Worm (Caenorhabditis elegans) whole organism, L2 larva: ENCODE data around the gene C36E8.4.
A peak's percentile ranks its signal among the peaks of the same experiment; 100 is the strongest.

Experiments
- C34F6.9 ChIP-seq: fragments of 150-350 bp; optimal IDR thresholded peaks from 2 replicates; lab custom pipeline; 2014; ENCODE audit warnings: missing biosample characterization, missing genetic modification characterization
- F13H6.1 ChIP-seq: sonication (generic microtip); optimal IDR thresholded peaks from 2 replicates; lab custom pipeline; 2016; ENCODE audit warnings: missing genetic modification characterization, missing compliant biosample characterization
- R02D3.7 ChIP-seq: fragments of 150-350 bp; optimal IDR thresholded peaks from 2 replicates; lab custom pipeline; 2014; ENCODE audit warnings: missing biosample characterization, missing genetic modification characterization
- Y55F3AM.14 ChIP-seq: fragments of 200-800 bp; sonication (Bioruptor generic); optimal IDR thresholded peaks from 2 replicates; lab custom pipeline; 2018; ENCODE audit warnings: mild to moderate bottlenecking, missing genetic modification characterization, missing compliant biosample characterization
- ZK546.5 ChIP-seq: sonication (generic microtip); optimal IDR thresholded peaks from 2 replicates; lab custom pipeline; 2017; ENCODE audit warnings: missing biosample characterization, missing genetic modification characterization
- alr-1 ChIP-seq: fragments of 150-350 bp; optimal IDR thresholded peaks from 2 replicates; lab custom pipeline; 2014; ENCODE audit warnings: missing biosample characterization, missing genetic modification characterization
- aly-2 ChIP-seq: fragments of 150-350 bp; optimal IDR thresholded peaks from 2 replicates; lab custom pipeline; 2014; ENCODE audit warnings: missing biosample characterization, missing genetic modification characterization
- ama-1 ChIP-seq: fragments of 150-350 bp; optimal IDR thresholded peaks from 2 replicates; lab custom pipeline; 2018; ENCODE audit warnings: inconsistent platforms
- blmp-1 ChIP-seq: sonication (generic microtip); optimal IDR thresholded peaks from 2 replicates; lab custom pipeline; 2017; ENCODE audit warnings: missing genetic modification characterization, mild to moderate bottlenecking, missing compliant biosample characterization, antibody characterized with exemption, moderate library complexity; ENCODE audit not compliant: insufficient read depth
- ceh-16 ChIP-seq: fragments of 150-350 bp; optimal IDR thresholded peaks from 2 replicates; lab custom pipeline; 2014; ENCODE audit warnings: missing biosample characterization, missing genetic modification characterization
- ceh-82 ChIP-seq: fragments of 150-350 bp; optimal IDR thresholded peaks from 2 replicates; lab custom pipeline; 2014; ENCODE audit warnings: missing biosample characterization, missing genetic modification characterization
- crh-2 ChIP-seq: sonication (generic microtip); optimal IDR thresholded peaks from 2 replicates; lab custom pipeline; 2017; ENCODE audit warnings: missing biosample characterization, missing genetic modification characterization
- dmd-4 ChIP-seq: sonication (generic microtip); optimal IDR thresholded peaks from 2 replicates; lab custom pipeline; 2017; ENCODE audit warnings: missing biosample characterization, missing genetic modification characterization
- egl-27 ChIP-seq: sonication (generic microtip); optimal IDR thresholded peaks from 3 replicates; lab custom pipeline; 2017; ENCODE audit warnings: missing biosample characterization, missing genetic modification reagents, missing genetic modification characterization
- elt-1 ChIP-seq: fragments of 150-350 bp; optimal IDR thresholded peaks from 2 replicates; lab custom pipeline; 2014; ENCODE audit warnings: missing biosample characterization, missing genetic modification characterization
- fos-1 ChIP-seq: fragments of 150-350 bp; optimal IDR thresholded peaks from 2 replicates; lab custom pipeline; 2014; ENCODE audit warnings: missing biosample characterization, missing genetic modification characterization
- gmeb-1 ChIP-seq: fragments of 150-350 bp; optimal IDR thresholded peaks from 2 replicates; lab custom pipeline; 2014; ENCODE audit warnings: missing biosample characterization, missing genetic modification characterization
- lin-11 ChIP-seq: fragments of 150-350 bp; sonication (generic microtip); optimal IDR thresholded peaks from 2 replicates; lab custom pipeline; 2014; ENCODE audit warnings: missing biosample characterization, missing genetic modification characterization, inconsistent platforms, mixed read lengths
- lin-13 ChIP-seq: fragments of 150-350 bp; optimal IDR thresholded peaks from 2 replicates; lab custom pipeline; 2014; ENCODE audit warnings: missing biosample characterization, missing genetic modification reagents, missing genetic modification characterization
- lin-39 ChIP-seq: fragments of 150-350 bp; optimal IDR thresholded peaks from 2 replicates; lab custom pipeline; 2014; ENCODE audit warnings: missing biosample characterization, missing genetic modification reagents, missing genetic modification characterization
- lsy-2 ChIP-seq, 2 experiments: fragments of 150-350 bp in 1 of 2; sonication (generic microtip) in 1 of 2; optimal IDR thresholded peaks; 2 replicates each; lab custom pipeline; 2014 to 2017; ENCODE audit warnings: missing biosample characterization in 2 of 2, missing genetic modification characterization in 2 of 2
- mab-5 ChIP-seq: fragments of 150-350 bp; optimal IDR thresholded peaks from 2 replicates; lab custom pipeline; 2014; ENCODE audit warnings: missing biosample characterization, missing genetic modification characterization
- mbf-1 ChIP-seq: sonication (generic microtip); optimal IDR thresholded peaks from 2 replicates; lab custom pipeline; 2017; ENCODE audit warnings: missing biosample characterization, missing genetic modification characterization
- mdl-1 ChIP-seq, 2 experiments: fragments of 150-350 bp in 1 of 2; sonication (generic microtip) in 1 of 2; optimal IDR thresholded peaks; 2 replicates each; lab custom pipeline; 2017; ENCODE audit warnings: missing biosample characterization in 2 of 2, missing genetic modification characterization in 2 of 2
- nhr-10 ChIP-seq: sonication (generic microtip); optimal IDR thresholded peaks from 2 replicates; lab custom pipeline; 2017; ENCODE audit warnings: missing biosample characterization, missing genetic modification characterization
- nhr-12 ChIP-seq: fragments of 150-350 bp; optimal IDR thresholded peaks from 2 replicates; lab custom pipeline; 2014; ENCODE audit warnings: missing biosample characterization, missing genetic modification characterization
- nhr-129 ChIP-seq: fragments of 150-350 bp; optimal IDR thresholded peaks from 2 replicates; lab custom pipeline; 2014; ENCODE audit warnings: missing biosample characterization, missing genetic modification characterization
- nhr-21 ChIP-seq: fragments of 150-350 bp; optimal IDR thresholded peaks from 2 replicates; lab custom pipeline; 2014; ENCODE audit warnings: missing biosample characterization, missing genetic modification characterization
- nhr-23 ChIP-seq: fragments of 150-350 bp; optimal IDR thresholded peaks from 2 replicates; lab custom pipeline; 2014; ENCODE audit warnings: missing biosample characterization, missing genetic modification reagents, missing genetic modification characterization
- nhr-237 ChIP-seq: fragments of 150-350 bp; optimal IDR thresholded peaks from 2 replicates; lab custom pipeline; 2014; ENCODE audit warnings: missing biosample characterization, missing genetic modification characterization
- nhr-25 ChIP-seq: fragments of 150-350 bp; sonication (generic microtip); optimal IDR thresholded peaks from 3 replicates; lab custom pipeline; 2014; ENCODE audit warnings: missing biosample characterization, missing genetic modification characterization
- nhr-6 ChIP-seq: fragments of 150-350 bp; optimal IDR thresholded peaks from 2 replicates; lab custom pipeline; 2014; ENCODE audit warnings: missing biosample characterization, missing genetic modification characterization
- nhr-77 ChIP-seq: fragments of 150-350 bp; optimal IDR thresholded peaks from 2 replicates; lab custom pipeline; 2014; ENCODE audit warnings: missing biosample characterization, missing genetic modification characterization
- sem-4 ChIP-seq: fragments of 150-350 bp; optimal IDR thresholded peaks from 2 replicates; lab custom pipeline; 2014; ENCODE audit warnings: missing biosample characterization, missing genetic modification reagents, missing genetic modification characterization
- skn-1 ChIP-seq: sonication (generic microtip); optimal IDR thresholded peaks from 2 replicates; lab custom pipeline; 2017; ENCODE audit warnings: missing biosample characterization, missing genetic modification characterization
- sma-3 ChIP-seq: sonication (generic microtip); optimal IDR thresholded peaks from 2 replicates; lab custom pipeline; 2016; ENCODE audit warnings: missing genetic modification reagents, missing genetic modification characterization, missing compliant biosample characterization
- sma-9 ChIP-seq, 2 experiments: fragments of 150-350 bp in 1 of 2; sonication (generic microtip) in 1 of 2; optimal IDR thresholded peaks; 2 replicates each; lab custom pipeline; 2014 to 2016; ENCODE audit warnings: missing genetic modification characterization in 2 of 2, mild to moderate bottlenecking in 1 of 2, missing biosample characterization in 1 of 2, missing compliant biosample characterization in 1 of 2, missing genetic modification reagents in 1 of 2, moderate library complexity in 1 of 2
- snpc-4 ChIP-seq: fragments of 150-350 bp; optimal IDR thresholded peaks from 2 replicates; lab custom pipeline; 2014; ENCODE audit warnings: missing biosample characterization, missing genetic modification characterization
- unc-55 ChIP-seq: fragments of 150-350 bp; sonication (generic microtip); optimal IDR thresholded peaks from 3 replicates; lab custom pipeline; 2014; ENCODE audit warnings: missing biosample characterization, missing genetic modification reagents, missing genetic modification characterization
- zag-1 ChIP-seq: fragments of 150-350 bp; optimal IDR thresholded peaks from 2 replicates; lab custom pipeline; 2014; ENCODE audit warnings: missing biosample characterization, missing genetic modification characterization

Gene C36E8.4

ce11 chrIII:3987759-3988158, 24.4 kb upstream of the C36E8.4 start, which contains the start of gene C36E8.6:
Gene C36E8.6 (plus strand): TSS chrIII:3988059.
- TF ChIP-seq lin-11 (tag; lab: Kevin White, UChicago) (no peak), mab-5 (tag; lab: Kevin White, UChicago) (no peak), snpc-4 (tag; lab: Kevin White, UChicago) (no peak), lsy-2 (tag; optimal IDR thresholded peaks at IDR 0.05; lab: Kevin White, UChicago) (no peak), elt-1 (tag; lab: Kevin White, UChicago) (no peak), lin-39 (tag; lab: Kevin White, UChicago) (no peak), nhr-23 (tag; lab: Kevin White, UChicago) (no peak), sem-4 (tag; lab: Kevin White, UChicago) (no peak)

- peak; percentile 32 for TF ChIP-seq F13H6.1 (tag; lab: Kevin White, UChicago)
- peak; percentile 13 for TF ChIP-seq nhr-129 (tag; lab: Kevin White, UChicago)
- TF ChIP-seq sma-9 (GFP tag; optimal IDR thresholded peaks at IDR 0.05; lab: Kevin White, UChicago), result peak; percentile 79
- no peak for TF ChIP-seq sma-9 (tag; optimal IDR thresholded peaks at IDR 0.05; lab: Kevin White, UChicago)
- no peak for TF ChIP-seq mbf-1 (tag; lab: Kevin White, UChicago)
- no peak for TF ChIP-seq skn-1 (tag; lab: Kevin White, UChicago)
Observed at ce11 chrIII:3991362-3991761, 20.8 kb upstream of the C36E8.4 start.

- TF ChIP-seq aly-2 (tag; lab: Kevin White, UChicago) (no peak), blmp-1 (tag; lab: Kevin White, UChicago) (no peak), alr-1 (no peak), skn-1 (tag; lab: Kevin White, UChicago) (no peak), nhr-23 (tag; lab: Kevin White, UChicago) (no peak), egl-27 (tag; lab: Kevin White, UChicago) (no peak), nhr-21 (no peak), lin-39 (tag; lab: Kevin White, UChicago) (no peak), lsy-2 (tag; optimal IDR thresholded peaks at IDR 0.05; lab: Kevin White, UChicago) (no peak), nhr-237 (tag; lab: Kevin White, UChicago) (no peak)
Observed at ce11 chrIII:3992089-3992488, 20.0 kb upstream of the C36E8.4 start, which contains the start of gene glb-11. Gene glb-11 (minus strand): TSS chrIII:3992189.

- TF ChIP-seq sem-4 (tag; lab: Kevin White, UChicago) (no peak), unc-55 (no peak), sma-9 (GFP tag; optimal IDR thresholded peaks at IDR 0.05; lab: Kevin White, UChicago) (peak; percentile 4), sma-9 (tag; optimal IDR thresholded peaks at IDR 0.05; lab: Kevin White, UChicago) (no peak), nhr-129 (tag; lab: Kevin White, UChicago) (peak; percentile 37)
Observed at ce11 chrIII:3994457-3994856, 17.7 kb upstream of the C36E8.4 start.

ce11 chrIII:4004064-4004580, 8.0 kb upstream of the C36E8.4 start, which contains the start of gene tif-1A:
Gene tif-1A (minus strand): TSS chrIII:4004114.
- peak; percentile 85 for TF ChIP-seq sma-9 (GFP tag; optimal IDR thresholded peaks at IDR 0.05; lab: Kevin White, UChicago)
- no peak for TF ChIP-seq sma-9 (tag; optimal IDR thresholded peaks at IDR 0.05; lab: Kevin White, UChicago)
- peak; percentile 81 to 92 for TF ChIP-seq lsy-2 (tag; optimal IDR thresholded peaks at IDR 0.05; lab: Kevin White, UChicago)
- TF ChIP-seq R02D3.7, result no peak
- TF ChIP-seq nhr-237 (tag; lab: Kevin White, UChicago), result no peak
- TF ChIP-seq ceh-16 (tag; lab: Kevin White, UChicago), result no peak
- no peak for TF ChIP-seq ZK546.5 (tag; lab: Kevin White, UChicago)
- TF ChIP-seq crh-2 (tag; lab: Kevin White, UChicago), result peak; percentile 75
- peak; percentile 73 for TF ChIP-seq snpc-4 (tag; lab: Kevin White, UChicago)
- TF ChIP-seq ceh-82 (tag; lab: Kevin White, UChicago), result no peak
- TF ChIP-seq unc-55, result peak; percentile 82
- no peak for TF ChIP-seq elt-1 (tag; lab: Kevin White, UChicago)
- peak; percentile 90 for TF ChIP-seq gmeb-1 (tag; lab: Kevin White, UChicago)
- peak; percentile 12 for TF ChIP-seq nhr-10 (tag; lab: Kevin White, UChicago)
- peak; percentile 85 for TF ChIP-seq sma-3 (GFP tag; lab: Kevin White, UChicago)
- peak; percentile 8 for TF ChIP-seq lin-11 (tag; lab: Kevin White, UChicago)
- no peak for TF ChIP-seq ama-1
- peak; percentile 21 for TF ChIP-seq nhr-6 (tag; lab: Kevin White, UChicago)
- TF ChIP-seq lin-13 (GFP tag; lab: Kevin White, UChicago), result peak; percentile 73
- TF ChIP-seq nhr-25 (tag; lab: Kevin White, UChicago), result peak; percentile 67
- peak; percentile 84 for TF ChIP-seq F13H6.1 (tag; lab: Kevin White, UChicago)
- peak; percentile 72 for TF ChIP-seq nhr-21
- no peak for TF ChIP-seq dmd-4 (tag; lab: Kevin White, UChicago)
- TF ChIP-seq blmp-1 (tag; lab: Kevin White, UChicago), result peak; percentile 34
- TF ChIP-seq sem-4 (tag; lab: Kevin White, UChicago), result peak; percentile 49
- no peak for TF ChIP-seq aly-2 (tag; lab: Kevin White, UChicago)
- TF ChIP-seq zag-1 (tag; lab: Kevin White, UChicago), result peak; percentile 19
- peak; percentile 15 for TF ChIP-seq nhr-77 (tag; lab: Kevin White, UChicago)
- TF ChIP-seq mab-5 (tag; lab: Kevin White, UChicago), result peak; percentile 70
- TF ChIP-seq fos-1 (tag; lab: Kevin White, UChicago), result peak; percentile 96
- peak; percentile 6 for TF ChIP-seq Y55F3AM.14 (GFP tag; lab: Kevin White, UChicago)
- peak in 1 of 2 experiments; percentile 9 for TF ChIP-seq mdl-1 (tag; optimal IDR thresholded peaks at IDR 0.05; lab: Kevin White, UChicago)
- TF ChIP-seq C34F6.9 (tag; lab: Kevin White, UChicago), result peak; percentile 90
- TF ChIP-seq egl-27 (tag; lab: Kevin White, UChicago), result peak; percentile 20
- peak; percentile 57 for TF ChIP-seq nhr-129 (tag; lab: Kevin White, UChicago)
- peak; percentile 23 for TF ChIP-seq nhr-12 (tag; lab: Kevin White, UChicago)
- peak; percentile 61 for TF ChIP-seq skn-1 (tag; lab: Kevin White, UChicago)
- TF ChIP-seq, all 48 proteins: peak for 27
